Worm (Caenorhabditis elegans): ENCODE data around the gene B0334.20.

DNA sequence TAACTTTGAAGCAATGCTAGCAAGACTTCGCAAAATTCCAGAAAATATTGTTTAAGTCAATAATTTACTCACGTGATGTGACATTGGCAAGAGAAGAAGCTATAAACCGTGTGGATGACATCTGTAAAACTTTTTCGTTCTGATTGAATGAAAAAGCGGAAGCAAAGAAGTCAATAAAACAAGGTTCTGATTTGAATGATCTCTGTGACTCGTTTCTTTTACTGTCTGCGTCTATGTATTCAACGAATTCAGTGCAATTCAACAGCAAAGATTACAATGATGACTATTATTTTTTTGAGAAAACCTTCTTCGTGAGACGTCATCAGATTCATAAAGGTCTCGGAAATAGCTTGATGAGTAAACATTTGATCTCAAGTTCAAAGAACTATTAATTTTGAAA is 7.4 kb downstream of the B0334.20 start, which contains the start of gene hacl-1:
- TF ChIP-seq nhr-11 (tag; optimal IDR thresholded peaks at IDR 0.05), result no peak
- TF ChIP-seq elt-2 (tag; optimal IDR thresholded peaks at IDR 0.05), result no peak
- TF ChIP-seq aly-2 (tag; optimal IDR thresholded peaks at IDR 0.05), result no peak
- no peak for TF ChIP-seq lin-39 (tag; optimal IDR thresholded peaks at IDR 0.05)
- no peak for TF ChIP-seq lin-15B (tag; optimal IDR thresholded peaks at IDR 0.05)
- no peak for TF ChIP-seq ZK546.5 (tag; optimal IDR thresholded peaks at IDR 0.05)
- no peak for TF ChIP-seq snpc-4 (tag; optimal IDR thresholded peaks at IDR 0.05)
- TF ChIP-seq nhr-25 (tag; optimal IDR thresholded peaks at IDR 0.05), result peak; percentile 87
- no peak for TF ChIP-seq ceh-82 (tag; optimal IDR thresholded peaks at IDR 0.05)
- no peak for TF ChIP-seq elt-1 (tag; optimal IDR thresholded peaks at IDR 0.05)
- TF ChIP-seq fos-1 (tag; optimal IDR thresholded peaks at IDR 0.05), result no peak
- TF ChIP-seq ama-1 (optimal IDR thresholded peaks at IDR 0.05), result no peak
